Fruit fly (Drosophila melanogaster) whole organism, embryonic: Measurements from ENCODE around the gene Srp9.

Experiments
- CG10431 ChIP-seq: fragments of 200-800 bp; sonication (Bioruptor generic); optimal IDR thresholded peaks from 3 replicates; lab custom pipeline; 2018; ENCODE audit warnings: missing biosample characterization, mild to moderate bottlenecking, missing genetic modification characterization
- CG2202 ChIP-seq: fragments of 200-800 bp; sonication (Bioruptor generic); optimal IDR thresholded peaks from 2 replicates; lab custom pipeline; 2018; ENCODE audit warnings: missing biosample characterization, mild to moderate bottlenecking, missing genetic modification characterization
- bbx ChIP-seq: fragments of 200-800 bp; sonication (Bioruptor generic); IDR thresholded peaks from 2 replicates; pipeline ENCODE4 v1.3.6; 2022; ENCODE audit warnings: missing biosample characterization, missing genetic modification characterization; ENCODE audit not compliant: partially characterized antibody
- chif ChIP-seq, 2 experiments: fragments of 200-800 bp; sonication (Bioruptor generic); optimal IDR thresholded peaks; 3 replicates each; lab custom pipeline; 2016; ENCODE audit warnings: missing biosample characterization in 2 of 2, missing genetic modification characterization in 2 of 2
- pros ChIP-seq: fragments of 200-800 bp; sonication (Bioruptor generic); optimal IDR thresholded peaks from 3 replicates; lab custom pipeline; 2019; ENCODE audit warnings: missing biosample characterization, mild to moderate bottlenecking, missing genetic modification characterization, moderate library complexity

- TF ChIP-seq bbx (GFP tag; lab: Robert Waterston, UW) (no peak), CG10431 (no peak), CG2202 (no peak), pros (no peak), chif (GFP tag; optimal IDR thresholded peaks at IDR 0.05; lab: Kevin White, UChicago) (no peak)
These were observed 46.2 kb upstream of the Srp9 start for dm6 chr3L:7889976-7890375.
